Worm (Caenorhabditis elegans): Measurements from ENCODE around the gene ZK370.6.

ZK370.6 gene

ce11 chrIII:8785426-8785825, 41.8 kb upstream of the ZK370.6 start:
- TF ChIP-seq lsy-27 (tag; optimal IDR thresholded peaks at IDR 0.05; ENCODE audit: borderline replicate concordance, insufficient read depth) (no peak), hsf-1 (GFP tag; IDR thresholded peaks at IDR 0.05) (no peak), nhr-80 (tag; optimal IDR thresholded peaks at IDR 0.05) (peak; percentile 69), Y95B8A.8 (GFP tag; IDR thresholded peaks at IDR 0.05) (no peak), Y53F4B.3 (GFP tag; IDR thresholded peaks at IDR 0.05) (no peak), F55B11.4 (tag; optimal IDR thresholded peaks at IDR 0.05; ENCODE audit: borderline replicate concordance, insufficient read depth) (no peak), F23B12.7 (tag; optimal IDR thresholded peaks at IDR 0.05; ENCODE audit: insufficient read depth) (no peak), madf-10 (tag; optimal IDR thresholded peaks at IDR 0.05) (peak; percentile 3), K11D2.4 (GFP tag; IDR thresholded peaks at IDR 0.05) (0 out of 2 replicates have a peak, but pooled peaks have one; percentile 59), lin-26 (GFP tag; IDR thresholded peaks at IDR 0.05) (no peak), lin-35 (GFP tag; optimal IDR thresholded peaks at IDR 0.05) (no peak), ceh-58 (GFP tag; IDR thresholded peaks at IDR 0.05) (no peak), K12H6.12 (tag; optimal IDR thresholded peaks at IDR 0.05) (peak; percentile 71), ztf-18 (tag; optimal IDR thresholded peaks at IDR 0.05) (peak; percentile 1), rcor-1 (GFP tag; IDR thresholded peaks at IDR 0.05) (0 out of 2 replicates have a peak, but pooled peaks have one; percentile 8), F57C9.4 (tag; optimal IDR thresholded peaks at IDR 0.05) (no peak), madf-6 (GFP tag; IDR thresholded peaks at IDR 0.05) (no peak), snpc-4 (GFP tag; optimal IDR thresholded peaks at IDR 0.05) (no peak), snpc-4 (tag; optimal IDR thresholded peaks at IDR 0.05) (no peak), cebp-1 (GFP tag; IDR thresholded peaks at IDR 0.05) (no peak; the same call in 1 of the 2 replicates), cebp-1 (tag; optimal IDR thresholded peaks at IDR 0.05) (peak; percentile 75), ztf-26 (tag; optimal IDR thresholded peaks at IDR 0.05) (no peak), lin-54 (GFP tag; optimal IDR thresholded peaks at IDR 0.05) (no peak), pbrm-1 (GFP tag; IDR thresholded peaks at IDR 0.05) (no peak), hmg-1.2 (GFP tag; IDR thresholded peaks at IDR 0.05) (peak; percentile 51; the same call in 1 of the 2 replicates), athp-1 (tag; optimal IDR thresholded peaks at IDR 0.05) (no peak), C06A6.2 (GFP tag; conservative IDR thresholded peaks at IDR 0.05) (0 out of 2 replicates have a peak, but pooled peaks have one; percentile 19), hmg-20 (GFP tag; IDR thresholded peaks at IDR 0.05) (no peak), mcd-1 (GFP tag; IDR thresholded peaks at IDR 0.05) (peak; percentile 39; the same call in 1 of the 2 replicates), zfh-2 (GFP tag; conservative IDR thresholded peaks at IDR 0.05) (peak; percentile 88), let-526 (GFP tag; IDR thresholded peaks at IDR 0.05) (0 out of 2 replicates have a peak, but pooled peaks have one; percentile 31), tbp1 (GFP tag; optimal IDR thresholded peaks at IDR 0.05) (no peak), F22D6.2 (tag; optimal IDR thresholded peaks at IDR 0.05) (no peak), attf-5 (GFP tag; optimal IDR thresholded peaks at IDR 0.05) (peak; percentile 61), nfyb-1 (GFP tag; IDR thresholded peaks at IDR 0.05) (peak; percentile 53; the same call in 1 of the 2 replicates), chd-7 (tag; optimal IDR thresholded peaks at IDR 0.05) (peak; percentile 12), F52B5.7 (tag; optimal IDR thresholded peaks at IDR 0.05) (no peak), somi-1 (GFP tag; optimal IDR thresholded peaks at IDR 0.05) (no peak), lag-1 (GFP tag; IDR thresholded peaks at IDR 0.05) (no peak), lir-1 (GFP tag; conservative IDR thresholded peaks at IDR 0.05) (0 out of 2 replicates have a peak, but pooled peaks have one; percentile 40), mes-4 (tag; optimal IDR thresholded peaks at IDR 0.05) (no peak), pha-4 (tag; optimal IDR thresholded peaks at IDR 0.05) (peak; percentile 72), ceh-40 (GFP tag; IDR thresholded peaks at IDR 0.05) (no peak), nfya-2 (GFP tag; IDR thresholded peaks at IDR 0.05) (no peak), let-607 (tag; optimal IDR thresholded peaks at IDR 0.05) (peak in 1 of 2 experiments; percentile 23)

All from whole organism, young adult.